Fruit fly (Drosophila melanogaster): Measurements from ENCODE around the gene Uba2.

Gene Uba2

DNA sequence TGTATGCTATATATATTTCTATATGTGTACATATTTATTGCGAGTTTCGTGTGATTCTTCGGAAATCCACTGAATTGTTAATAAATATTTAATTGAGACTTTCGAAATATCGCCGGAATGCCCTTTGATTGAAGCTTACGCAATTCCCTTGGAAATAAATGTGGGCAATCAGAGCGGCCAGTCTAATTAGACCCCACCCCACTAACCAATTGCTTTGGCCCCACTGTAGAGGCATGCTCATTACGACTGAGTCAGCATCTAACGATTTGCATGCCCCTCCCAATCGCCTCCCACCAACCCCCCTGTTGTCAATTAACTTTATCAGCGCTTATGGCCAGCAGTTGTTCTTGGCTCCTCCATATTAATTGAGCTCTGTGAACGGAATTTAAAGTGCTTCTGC is 10.8 kb downstream of the Uba2 start:
- TF ChIP-seq CG14711 (tag; optimal IDR thresholded peaks at IDR 0.05): no peak
- no peak for TF ChIP-seq ovo (GFP tag; optimal IDR thresholded peaks at IDR 0.05)
- no peak for TF ChIP-seq CG1620 (GFP tag; optimal IDR thresholded peaks at IDR 0.05)
- TF ChIP-seq CG12768 (GFP tag; optimal IDR thresholded peaks at IDR 0.05): peak; percentile 20
- TF ChIP-seq tj (GFP tag; optimal IDR thresholded peaks at IDR 0.05): peak; percentile 91
- TF ChIP-seq cic (GFP tag; optimal IDR thresholded peaks at IDR 0.05): no peak
- TF ChIP-seq bab1 (GFP tag; optimal IDR thresholded peaks at IDR 0.05): no peak
- no peak for TF ChIP-seq toe (GFP tag; optimal IDR thresholded peaks at IDR 0.05)
- TF ChIP-seq CG11617 (GFP tag; optimal IDR thresholded peaks at IDR 0.05): no peak
- TF ChIP-seq Hr96 (GFP tag; optimal IDR thresholded peaks at IDR 0.05): no peak

DNA sequence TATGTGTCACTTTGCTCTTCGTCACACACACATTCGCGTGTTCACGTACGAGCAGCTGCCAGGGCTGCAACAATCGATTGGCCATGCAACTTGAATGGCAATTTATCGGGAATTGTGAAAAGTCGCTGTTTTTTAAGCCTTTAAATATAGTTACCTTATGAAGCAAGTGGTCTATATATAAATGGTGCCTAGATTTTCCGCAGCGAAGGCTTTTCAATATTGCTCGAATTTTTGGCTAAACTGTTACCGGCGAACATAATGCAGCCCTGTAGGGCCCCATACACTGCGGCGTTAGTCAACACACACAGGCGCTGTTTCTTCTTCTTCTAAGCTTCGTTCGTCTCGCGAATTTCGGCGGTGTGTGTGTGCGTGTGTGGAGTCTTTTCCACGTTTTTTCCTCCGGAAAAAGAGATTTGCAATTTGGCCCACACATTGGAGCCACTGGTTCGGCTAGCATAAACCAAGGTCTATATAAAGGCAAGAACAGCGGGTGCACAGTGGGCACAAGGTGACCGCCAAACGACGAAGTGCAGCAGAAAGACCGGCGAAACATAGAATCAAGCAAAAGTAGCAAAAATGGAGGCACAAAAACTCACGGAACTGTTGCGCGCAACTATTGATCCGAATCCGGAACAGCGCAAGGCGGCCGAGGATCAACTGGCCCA is 11.6 kb downstream of the Uba2 start, which contains the start of the genes Arp3 and msk:
TSS of gene Arp3 (minus strand) at position 39 of the 665 bp plus-strand sequence.
TSS of gene msk (plus strand) at position 316 of the 665 bp plus-strand sequence.
- TF ChIP-seq CG7101 (tag; optimal IDR thresholded peaks at IDR 0.05): peak; percentile 86
- TF ChIP-seq CG11617 (GFP tag; optimal IDR thresholded peaks at IDR 0.05): peak; percentile 84
- TF ChIP-seq ovo (GFP tag; optimal IDR thresholded peaks at IDR 0.05): peak; percentile 72
- no peak for TF ChIP-seq cnc (optimal IDR thresholded peaks at IDR 0.05)
- peak; percentile 56 for TF ChIP-seq tj (GFP tag; optimal IDR thresholded peaks at IDR 0.05)
- peak; percentile 91 for TF ChIP-seq CG12768 (GFP tag; optimal IDR thresholded peaks at IDR 0.05)
- peak; percentile 99 for TF ChIP-seq kay (GFP tag; ENCODE audit: borderline replicate concordance)
- TF ChIP-seq CG7045 (GFP tag; optimal IDR thresholded peaks at IDR 0.05): peak; percentile 88
- TF ChIP-seq Clk (GFP tag; optimal IDR thresholded peaks at IDR 0.05): peak; percentile 78
- TF ChIP-seq CG33017 (tag; optimal IDR thresholded peaks at IDR 0.05): peak; percentile 79
- peak; percentile 77 for TF ChIP-seq CG14711 (tag; optimal IDR thresholded peaks at IDR 0.05)
- TF ChIP-seq pad (GFP tag; optimal IDR thresholded peaks at IDR 0.05): peak; percentile 79
- TF ChIP-seq CG1620 (GFP tag; optimal IDR thresholded peaks at IDR 0.05): peak; percentile 89
- TF ChIP-seq bab1 (GFP tag; optimal IDR thresholded peaks at IDR 0.05): peak; percentile 88
- peak; percentile 77 for TF ChIP-seq cic (GFP tag; optimal IDR thresholded peaks at IDR 0.05)
- peak; percentile 95 for TF ChIP-seq Mnt (GFP tag; optimal IDR thresholded peaks at IDR 0.05)
- TF ChIP-seq CG5204 (GFP tag; optimal IDR thresholded peaks at IDR 0.05): no peak
- TF ChIP-seq Hr96 (GFP tag; optimal IDR thresholded peaks at IDR 0.05): no peak
- peak; percentile 94 for TF ChIP-seq Crg-1 (GFP tag; optimal IDR thresholded peaks at IDR 0.05)
- no peak for TF ChIP-seq toe (GFP tag; optimal IDR thresholded peaks at IDR 0.05)

DNA sequence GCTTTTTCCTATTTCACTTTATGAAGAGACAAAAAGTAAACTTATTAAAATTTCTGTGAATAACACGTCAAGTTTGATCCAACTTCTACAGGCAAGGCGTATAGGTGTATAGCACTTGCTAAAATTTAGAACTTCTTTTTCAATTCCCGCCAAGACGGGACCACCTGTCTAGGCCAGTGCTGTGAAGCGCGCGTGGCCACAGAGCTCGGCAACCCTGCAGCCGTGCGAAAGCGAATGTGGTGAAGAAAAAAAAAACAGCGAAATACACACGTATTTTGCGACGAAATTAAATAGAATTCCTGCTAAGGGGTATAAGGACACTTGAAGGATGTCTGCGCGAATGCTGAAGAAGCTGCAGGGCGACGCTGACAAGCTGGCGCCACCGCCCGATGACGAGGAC is 17.4 kb downstream of the Uba2 start, which contains the start of gene Nulp1:
TSS of gene Nulp1 (plus strand) at position 198 of the 400 bp plus-strand sequence.
- TF ChIP-seq cic (GFP tag; optimal IDR thresholded peaks at IDR 0.05): no peak
- no peak for TF ChIP-seq Clk (GFP tag; optimal IDR thresholded peaks at IDR 0.05)
- peak; percentile 57 for TF ChIP-seq CG1620 (GFP tag; optimal IDR thresholded peaks at IDR 0.05)
- TF ChIP-seq Mnt (GFP tag; optimal IDR thresholded peaks at IDR 0.05): peak; percentile 73
- peak; percentile 2 for TF ChIP-seq CG33017 (tag; optimal IDR thresholded peaks at IDR 0.05)
- TF ChIP-seq CG14711 (tag; optimal IDR thresholded peaks at IDR 0.05): peak; percentile 98
- TF ChIP-seq toe (GFP tag; optimal IDR thresholded peaks at IDR 0.05): no peak
- TF ChIP-seq pad (GFP tag; optimal IDR thresholded peaks at IDR 0.05): peak; percentile 46
- TF ChIP-seq bab1 (GFP tag; optimal IDR thresholded peaks at IDR 0.05): peak; percentile 33
- no peak for TF ChIP-seq CG11617 (GFP tag; optimal IDR thresholded peaks at IDR 0.05)
- no peak for TF ChIP-seq ovo (GFP tag; optimal IDR thresholded peaks at IDR 0.05)
- TF ChIP-seq CG5204 (GFP tag; optimal IDR thresholded peaks at IDR 0.05): no peak
- TF ChIP-seq CG7101 (tag; optimal IDR thresholded peaks at IDR 0.05): peak; percentile 22
- no peak for TF ChIP-seq CG7045 (GFP tag; optimal IDR thresholded peaks at IDR 0.05)
- TF ChIP-seq Hr96 (GFP tag; optimal IDR thresholded peaks at IDR 0.05): no peak
- TF ChIP-seq kay (GFP tag; ENCODE audit: borderline replicate concordance): no peak
- peak; percentile 40 for TF ChIP-seq CG12768 (GFP tag; optimal IDR thresholded peaks at IDR 0.05)
- no peak for TF ChIP-seq tj (GFP tag; optimal IDR thresholded peaks at IDR 0.05)
- peak; percentile 74 for TF ChIP-seq Crg-1 (GFP tag; optimal IDR thresholded peaks at IDR 0.05)
- TF ChIP-seq cnc (optimal IDR thresholded peaks at IDR 0.05): no peak

DNA sequence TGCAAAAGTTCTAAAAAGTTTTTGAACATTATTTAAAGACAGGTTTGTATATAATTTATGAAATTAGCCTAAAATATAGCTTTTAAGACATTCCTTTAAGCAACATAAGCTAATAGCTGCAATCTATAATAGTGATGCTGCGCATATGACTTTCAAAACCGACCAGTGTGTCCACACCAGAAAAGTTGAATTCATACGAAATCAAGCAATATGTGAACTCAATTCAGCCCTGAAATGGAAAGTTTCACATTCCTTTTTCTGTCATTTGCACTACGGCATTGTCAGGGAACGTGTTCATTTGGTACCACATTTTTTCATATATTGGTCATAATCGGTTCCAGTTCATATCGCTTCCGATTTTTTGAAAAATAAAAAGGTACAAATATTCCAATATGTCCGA is 18.7 kb downstream of the Uba2 start, which contains the start of gene fan:
TSS of gene fan (plus strand) at position 247 of the 400 bp plus-strand sequence.
- no peak for TF ChIP-seq CG11617 (GFP tag; optimal IDR thresholded peaks at IDR 0.05)
- TF ChIP-seq CG7045 (GFP tag; optimal IDR thresholded peaks at IDR 0.05): no peak
- TF ChIP-seq CG12768 (GFP tag; optimal IDR thresholded peaks at IDR 0.05): no peak
- no peak for TF ChIP-seq Mnt (GFP tag; optimal IDR thresholded peaks at IDR 0.05)
- no peak for TF ChIP-seq Clk (GFP tag; optimal IDR thresholded peaks at IDR 0.05)
- no peak for TF ChIP-seq CG33017 (tag; optimal IDR thresholded peaks at IDR 0.05)
- TF ChIP-seq CG7101 (tag; optimal IDR thresholded peaks at IDR 0.05): no peak
- TF ChIP-seq Hr96 (GFP tag; optimal IDR thresholded peaks at IDR 0.05): no peak

DNA sequence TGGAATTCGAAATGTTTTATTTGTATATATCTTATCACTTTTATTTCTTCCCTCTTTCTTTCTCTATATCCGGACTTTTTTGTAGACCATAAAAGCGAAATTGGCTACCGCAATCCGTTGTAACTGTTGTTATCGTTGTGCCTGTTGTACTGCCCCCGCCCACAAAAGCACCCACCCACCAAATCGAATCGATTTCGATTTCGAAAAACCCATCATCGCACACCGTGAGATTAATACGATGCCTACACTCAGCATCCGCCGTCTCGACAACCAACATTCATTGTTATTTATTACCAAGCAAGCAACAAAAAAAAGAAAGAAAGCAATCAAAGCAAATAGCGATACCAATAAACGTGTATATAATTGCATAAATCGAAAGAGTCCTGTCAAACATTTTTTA is 19.4 kb downstream of the Uba2 start:
- TF ChIP-seq CG33017 (tag; optimal IDR thresholded peaks at IDR 0.05): no peak

DNA sequence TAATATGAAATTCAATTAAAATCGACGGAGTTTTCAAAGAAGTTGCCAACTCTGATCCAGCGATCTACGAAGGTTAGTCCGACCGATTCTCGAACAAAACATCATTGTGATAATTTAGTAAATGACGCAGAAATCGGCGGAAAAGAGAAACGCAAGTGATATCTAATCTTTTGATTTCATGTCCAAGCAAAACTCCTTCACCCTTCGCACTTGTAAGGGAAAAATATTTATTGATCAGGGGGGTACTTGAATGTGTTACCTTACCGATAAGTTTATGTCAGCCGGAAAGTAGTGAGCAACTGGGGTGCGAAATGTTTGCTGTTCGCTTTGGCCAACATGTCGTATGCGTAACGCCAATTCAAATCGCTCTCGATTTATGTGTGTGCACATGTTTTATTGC is 30.5 kb downstream of the Uba2 start:
- no peak for TF ChIP-seq CG5204 (GFP tag; optimal IDR thresholded peaks at IDR 0.05)
- no peak for TF ChIP-seq tj (GFP tag; optimal IDR thresholded peaks at IDR 0.05)
- no peak for TF ChIP-seq cic (GFP tag; optimal IDR thresholded peaks at IDR 0.05)
- no peak for TF ChIP-seq pad (GFP tag; optimal IDR thresholded peaks at IDR 0.05)
- no peak for TF ChIP-seq Mnt (GFP tag; optimal IDR thresholded peaks at IDR 0.05)
- no peak for TF ChIP-seq Hr96 (GFP tag; optimal IDR thresholded peaks at IDR 0.05)
- TF ChIP-seq cnc (optimal IDR thresholded peaks at IDR 0.05): no peak
- TF ChIP-seq CG7101 (tag; optimal IDR thresholded peaks at IDR 0.05): no peak
- no peak for TF ChIP-seq Crg-1 (GFP tag; optimal IDR thresholded peaks at IDR 0.05)
- TF ChIP-seq toe (GFP tag; optimal IDR thresholded peaks at IDR 0.05): no peak
- TF ChIP-seq CG14711 (tag; optimal IDR thresholded peaks at IDR 0.05): no peak
- no peak for TF ChIP-seq kay (GFP tag; ENCODE audit: borderline replicate concordance)
- TF ChIP-seq CG33017 (tag; optimal IDR thresholded peaks at IDR 0.05): no peak
- no peak for TF ChIP-seq Clk (GFP tag; optimal IDR thresholded peaks at IDR 0.05)

All from whole organism, adult.